Fruit fly (Drosophila melanogaster): ENCODE results near the gene RhoGAPp190.

Gene RhoGAPp190

DNA sequence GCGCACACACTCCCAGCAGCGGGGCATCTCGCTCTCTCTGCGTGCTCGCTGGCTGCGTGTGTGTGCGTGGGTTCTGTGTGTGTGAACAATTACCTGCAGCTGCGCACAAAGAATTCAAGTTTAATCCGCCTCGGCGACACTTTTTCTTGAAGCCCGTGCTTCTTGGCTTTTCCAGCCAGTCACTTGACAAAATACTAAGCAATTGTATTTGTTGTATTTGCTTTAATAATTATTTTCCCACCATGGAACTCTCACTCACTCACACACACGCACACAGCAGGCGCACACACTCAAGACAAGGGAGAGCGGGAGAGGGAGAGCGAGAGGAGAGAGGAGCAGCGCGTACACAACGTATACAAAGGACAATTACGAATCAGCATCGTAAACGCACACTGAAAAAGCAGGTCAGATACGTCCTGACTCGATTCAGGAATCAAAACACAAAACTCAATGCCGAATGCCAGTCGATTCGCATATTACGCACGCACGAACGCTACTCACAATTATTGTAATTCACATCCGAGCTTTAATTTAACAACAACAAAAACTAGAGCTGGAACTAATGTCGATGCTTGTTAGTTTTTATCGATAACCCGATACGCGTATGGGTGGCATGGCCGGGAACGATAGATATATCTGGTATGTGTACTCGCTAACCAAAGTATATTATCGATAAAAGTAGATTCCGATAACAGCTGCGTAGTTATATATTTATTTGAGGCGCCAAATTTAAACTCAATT, at the start of gene RhoGAPp190:
Gene RhoGAPp190, minus strand, starts transcription at position 565 of the 741 bp plus-strand sequence.
- TF ChIP-seq CG17801 (GFP tag; optimal IDR thresholded peaks at IDR 0.05; ENCODE audit: partially characterized antibody), result peak; percentile 62

DNA sequence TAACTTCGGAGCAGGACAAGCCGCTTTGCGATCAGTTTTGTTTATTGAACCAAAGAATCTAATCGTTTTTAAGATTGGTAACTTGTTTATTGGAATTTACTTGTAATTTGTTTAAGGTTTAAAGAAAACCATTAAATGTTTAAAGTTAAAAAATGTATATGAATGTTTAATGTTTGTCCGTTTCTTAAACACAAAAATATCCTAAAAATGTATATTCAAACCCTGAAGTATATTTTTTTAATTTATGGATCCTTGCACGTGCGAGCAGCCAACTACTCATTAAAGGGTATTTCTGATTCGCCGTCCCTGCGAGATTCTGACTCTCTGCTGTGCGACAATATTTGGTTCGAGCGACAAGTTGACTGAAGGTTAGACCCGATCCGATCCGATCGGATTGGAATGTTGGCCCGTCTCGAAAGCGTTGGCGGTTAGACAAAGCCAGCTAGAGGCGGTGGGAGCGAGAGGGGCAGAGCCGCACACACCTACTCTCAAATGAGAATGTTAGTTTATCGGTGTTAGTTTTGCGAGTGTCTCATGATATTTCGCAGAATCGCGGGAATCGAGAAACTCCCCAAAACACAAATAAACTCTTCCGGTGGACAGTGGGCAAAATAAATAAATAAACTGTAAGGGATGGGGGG, 46.6 kb upstream of the RhoGAPp190 start:
- peak; percentile 95 for TF ChIP-seq CG17801 (GFP tag; optimal IDR thresholded peaks at IDR 0.05; ENCODE audit: partially characterized antibody)

DNA sequence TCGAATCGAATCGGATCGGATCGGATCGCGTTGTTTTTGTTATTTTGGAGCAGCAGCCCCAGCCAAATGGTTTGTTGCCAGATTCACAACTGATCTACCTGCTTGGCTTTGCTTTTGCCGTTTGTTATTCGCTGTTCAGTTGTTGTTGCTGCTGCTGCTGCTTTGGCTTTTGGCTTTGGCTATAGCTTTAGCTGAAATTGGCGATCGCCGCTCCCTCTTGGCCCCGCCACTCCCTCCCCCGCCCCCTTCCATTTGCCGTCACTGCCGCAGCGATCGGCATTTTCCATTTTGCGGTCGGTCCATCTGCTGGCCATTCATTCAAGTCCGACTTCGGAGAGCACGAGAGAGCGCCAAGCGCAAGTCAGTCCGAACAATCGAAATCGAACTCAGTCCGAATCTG, 46.1 kb upstream of the RhoGAPp190 start, which contains the start of gene chas:
Gene chas, minus strand, starts transcription at position 295 of the 400 bp plus-strand sequence.
- TF ChIP-seq CG17801 (GFP tag; optimal IDR thresholded peaks at IDR 0.05; ENCODE audit: partially characterized antibody), result no peak

DNA sequence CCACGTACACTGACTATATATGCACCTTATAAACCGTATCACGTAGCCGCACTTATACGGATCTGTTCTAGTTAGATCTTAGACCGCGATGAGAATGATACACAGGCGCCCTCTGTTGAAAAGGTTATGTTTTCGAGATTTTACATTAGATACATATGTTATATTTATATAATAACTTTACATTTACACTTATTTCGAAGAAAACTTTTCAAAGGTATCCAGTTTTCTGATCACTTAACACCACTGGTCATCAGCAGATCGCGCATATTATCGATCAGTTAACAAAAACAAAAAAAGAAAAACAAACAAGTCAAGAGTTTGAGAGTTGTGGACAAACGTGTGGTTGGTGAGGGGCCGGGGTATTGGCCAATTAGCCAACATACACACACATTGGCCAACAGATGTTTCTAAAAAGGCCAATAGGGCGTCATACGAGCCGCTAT, 45.4 kb upstream of the RhoGAPp190 start:
- TF ChIP-seq CG17801 (GFP tag; optimal IDR thresholded peaks at IDR 0.05; ENCODE audit: partially characterized antibody), result no peak

DNA sequence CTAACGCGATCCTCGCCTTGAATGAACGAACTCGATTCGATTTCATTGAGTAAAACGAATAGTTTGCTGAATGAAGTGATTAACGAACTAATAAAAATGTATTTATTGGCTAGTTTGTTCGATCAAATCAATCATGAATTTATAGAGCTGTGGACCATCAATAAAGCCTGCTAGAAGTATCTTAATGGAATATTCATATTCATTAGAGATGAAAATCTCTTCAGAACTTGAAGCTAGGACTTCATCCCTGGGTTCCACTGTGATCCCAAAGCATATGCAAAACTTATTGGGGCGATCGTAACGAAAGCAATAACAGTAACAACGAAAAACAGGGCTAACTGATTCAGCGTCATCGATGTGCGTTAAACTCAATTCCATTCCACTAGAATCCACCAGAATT, 44.9 kb upstream of the RhoGAPp190 start:
- no peak for TF ChIP-seq CG17801 (GFP tag; optimal IDR thresholded peaks at IDR 0.05; ENCODE audit: partially characterized antibody)

DNA sequence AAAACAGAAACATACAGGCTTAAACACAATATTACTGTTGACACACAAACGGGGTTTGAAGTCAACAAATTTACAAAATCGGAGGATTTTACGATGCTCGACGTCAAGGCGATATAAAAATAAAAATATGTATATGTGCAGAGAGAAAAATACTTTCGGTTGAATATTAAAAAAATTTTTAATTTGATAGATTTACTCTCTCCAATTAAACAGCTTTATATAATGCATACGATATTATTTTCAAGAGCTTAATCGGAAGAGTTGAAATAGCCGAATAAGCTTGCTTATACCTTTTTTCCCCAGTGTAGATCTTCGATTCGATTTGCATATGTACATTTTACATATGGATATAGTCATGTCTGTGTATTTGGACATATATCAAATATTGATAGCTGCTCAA, 44.3 kb upstream of the RhoGAPp190 start:
- TF ChIP-seq CG17801 (GFP tag; optimal IDR thresholded peaks at IDR 0.05; ENCODE audit: partially characterized antibody), result no peak

DNA sequence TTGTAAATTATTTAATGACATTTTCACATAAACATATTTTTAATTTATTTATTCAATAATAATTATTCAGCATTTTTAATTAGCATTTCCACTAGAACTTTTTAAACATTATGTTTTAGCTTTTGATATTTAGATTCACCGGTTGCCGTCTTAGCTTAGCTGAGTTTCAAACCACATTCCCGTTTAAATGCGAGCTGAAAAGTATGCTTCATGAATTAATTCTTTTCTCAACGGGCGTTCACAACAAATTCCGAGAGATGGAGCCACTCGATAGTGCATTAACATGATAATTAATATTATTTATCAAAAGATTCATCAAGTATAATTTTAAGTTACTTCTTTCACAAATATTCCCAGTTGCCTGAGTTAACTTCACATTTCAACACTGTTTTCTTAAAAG, 43.3 kb upstream of the RhoGAPp190 start:
- TF ChIP-seq CG17801 (GFP tag; optimal IDR thresholded peaks at IDR 0.05; ENCODE audit: partially characterized antibody), result no peak

DNA sequence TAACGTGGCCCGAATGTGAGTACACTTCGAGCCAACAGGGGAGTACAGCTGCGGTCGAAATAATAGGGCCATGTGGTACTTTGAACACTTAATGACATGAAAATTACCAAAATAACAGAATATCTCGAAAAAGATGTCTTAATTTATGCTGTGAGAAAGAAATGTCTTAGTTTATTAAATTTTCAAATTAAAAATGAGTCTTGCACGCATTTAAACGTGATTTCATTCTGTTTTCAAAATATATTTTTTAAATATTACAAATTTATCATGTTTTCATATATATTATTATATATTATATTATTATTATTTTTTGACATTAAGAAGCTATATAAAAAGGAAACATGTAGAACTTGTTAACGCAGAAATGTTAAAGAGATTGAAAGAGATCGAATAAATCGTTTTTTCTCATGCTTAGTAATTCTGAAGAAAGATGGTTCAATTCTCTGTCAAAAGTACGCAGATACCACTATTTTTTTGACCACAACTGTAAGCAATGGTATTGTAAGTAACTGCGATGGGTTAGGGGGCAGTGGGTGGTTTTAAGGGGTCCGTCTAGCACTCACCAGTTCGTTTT, 42.6 kb upstream of the RhoGAPp190 start:
- TF ChIP-seq CG17801 (GFP tag; optimal IDR thresholded peaks at IDR 0.05; ENCODE audit: partially characterized antibody), result no peak

DNA sequence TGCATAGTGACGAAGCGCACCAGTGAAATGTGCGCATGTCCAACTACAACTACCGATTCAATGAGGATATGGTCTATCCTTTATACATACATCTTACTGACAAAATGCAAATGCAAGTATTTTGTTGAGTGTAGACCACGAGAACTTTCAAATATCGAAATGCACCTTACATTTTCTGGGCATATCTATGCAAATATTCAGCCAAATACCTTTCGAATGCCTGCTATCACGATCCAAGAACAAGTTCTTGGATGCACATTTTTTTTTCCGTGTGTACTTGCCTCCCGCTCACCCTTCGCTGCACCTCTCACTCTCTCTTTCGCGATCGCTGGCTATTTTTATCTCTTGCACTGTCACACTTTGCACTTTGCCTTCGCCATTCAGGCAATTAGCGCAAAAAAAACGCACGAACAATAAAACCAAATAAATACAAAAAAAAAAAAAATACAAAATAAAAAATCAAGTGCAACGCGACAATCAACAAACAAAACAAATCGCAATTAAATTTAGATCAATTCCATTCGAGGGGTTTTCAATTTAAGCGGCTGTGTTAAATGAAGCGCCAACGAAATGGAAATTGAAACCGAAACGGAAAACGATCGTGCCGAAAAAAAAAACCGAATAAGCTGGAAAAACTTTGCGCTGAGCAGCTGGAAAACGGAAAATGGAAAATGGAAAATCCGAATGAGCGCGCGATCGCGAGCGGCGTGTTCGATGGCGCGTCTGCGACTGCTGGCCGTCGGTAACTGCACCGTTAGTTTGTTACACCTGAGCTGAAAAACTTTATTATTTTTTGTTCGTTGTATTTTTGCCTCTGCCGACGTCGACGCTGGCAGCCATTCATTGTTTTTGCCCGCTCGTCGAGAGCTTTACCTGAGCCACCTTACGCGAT, 41.9 kb upstream of the RhoGAPp190 start:
- peak; percentile 71 for TF ChIP-seq CG17801 (GFP tag; optimal IDR thresholded peaks at IDR 0.05; ENCODE audit: partially characterized antibody)

DNA sequence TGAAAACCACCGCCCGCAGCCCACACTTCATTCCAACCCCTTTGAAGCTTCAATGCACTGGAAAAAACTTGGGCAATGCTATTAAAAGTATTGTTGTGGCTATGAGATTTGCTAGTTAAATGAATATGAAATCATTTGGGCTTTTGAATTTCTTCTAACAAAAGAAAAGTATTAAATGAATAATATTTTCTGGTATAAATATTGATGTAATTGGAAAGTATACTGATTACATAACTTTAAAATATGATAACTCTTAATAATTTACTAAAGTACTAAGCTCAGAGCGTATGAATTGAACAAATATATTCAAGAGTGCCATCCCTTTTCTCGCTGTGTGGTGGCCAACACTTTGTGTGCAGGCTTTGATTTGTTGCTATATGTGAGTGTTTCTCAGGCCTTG, 40.4 kb upstream of the RhoGAPp190 start:
- no peak for TF ChIP-seq CG17801 (GFP tag; optimal IDR thresholded peaks at IDR 0.05; ENCODE audit: partially characterized antibody)

DNA sequence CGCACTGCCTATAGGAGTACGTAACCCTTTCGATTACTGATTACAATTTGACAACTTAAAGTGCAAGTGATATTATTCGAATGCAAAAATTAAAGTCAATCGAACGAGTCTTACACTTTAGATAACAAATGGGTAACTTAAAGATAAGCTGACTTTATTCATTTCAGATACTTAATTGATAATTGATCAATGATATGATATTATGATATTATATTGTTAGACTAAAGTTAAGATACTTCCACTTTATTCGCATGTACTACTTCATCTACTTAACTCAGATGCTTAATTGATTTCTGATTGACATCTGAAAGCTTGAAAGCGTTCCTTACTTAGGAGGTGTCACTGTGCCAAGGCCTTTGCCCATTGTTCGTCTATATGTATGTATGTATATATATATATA, 33.8 kb upstream of the RhoGAPp190 start:
- TF ChIP-seq CG17801 (GFP tag; optimal IDR thresholded peaks at IDR 0.05; ENCODE audit: partially characterized antibody), result no peak

DNA sequence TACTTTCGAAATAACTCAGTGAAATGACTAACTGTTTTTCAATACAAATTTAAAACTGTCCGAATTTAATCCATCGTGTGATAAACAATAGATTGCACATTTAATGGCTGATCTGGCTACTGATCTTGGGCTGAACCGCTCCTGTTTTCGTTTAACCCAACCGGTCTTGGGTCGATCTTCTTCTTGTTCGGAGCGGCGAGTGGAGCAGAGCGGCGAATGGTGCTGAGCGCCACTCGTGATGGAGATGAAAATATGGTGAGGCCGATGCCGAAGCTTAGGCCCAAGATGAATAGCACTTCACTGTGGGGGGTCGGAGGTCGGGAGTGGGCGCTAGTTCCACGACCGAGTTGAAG, 31.1 kb upstream of the RhoGAPp190 start:
- no peak for TF ChIP-seq CG17801 (GFP tag; optimal IDR thresholded peaks at IDR 0.05; ENCODE audit: partially characterized antibody)

DNA sequence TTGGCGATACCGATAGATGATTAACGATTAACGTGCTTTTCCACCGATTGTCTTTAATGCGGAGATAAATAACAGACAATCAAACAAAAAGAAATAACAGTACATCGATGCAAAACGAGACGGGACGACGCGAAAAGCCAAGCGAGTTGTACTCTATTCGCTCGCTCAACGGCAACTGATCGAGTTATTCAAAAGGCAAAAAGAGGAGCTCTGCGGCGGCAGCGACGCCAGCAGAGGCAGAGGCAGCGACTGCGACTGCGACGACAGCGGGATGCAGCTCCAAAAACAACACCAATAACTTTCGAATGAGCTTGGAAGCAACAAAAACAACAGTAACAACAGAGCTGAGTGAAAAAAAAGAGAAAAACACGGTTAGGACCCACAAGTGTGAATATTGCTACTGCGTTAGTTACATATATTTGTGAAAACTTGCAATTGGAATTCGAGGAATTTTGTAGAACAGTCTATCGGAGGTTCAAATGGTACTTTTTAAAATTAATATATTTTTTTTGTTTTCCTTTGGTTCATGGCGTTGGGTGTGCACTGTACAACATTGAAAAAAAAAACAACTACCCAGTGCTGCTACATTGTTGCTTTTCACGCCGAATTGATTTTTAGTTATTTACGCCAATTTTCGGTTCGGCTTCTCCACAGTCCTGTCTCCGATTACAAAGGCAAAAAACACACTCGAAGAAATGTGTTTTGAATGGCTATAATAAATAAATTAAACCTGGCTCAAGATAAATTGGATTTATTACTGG, 30.6 kb upstream of the RhoGAPp190 start:
- peak; percentile 50 for TF ChIP-seq CG17801 (GFP tag; optimal IDR thresholded peaks at IDR 0.05; ENCODE audit: partially characterized antibody)

Measured in ovary, adult (tissue).